Fruit fly (Drosophila melanogaster): Measurements from ENCODE around the gene ACXD.

DNA sequence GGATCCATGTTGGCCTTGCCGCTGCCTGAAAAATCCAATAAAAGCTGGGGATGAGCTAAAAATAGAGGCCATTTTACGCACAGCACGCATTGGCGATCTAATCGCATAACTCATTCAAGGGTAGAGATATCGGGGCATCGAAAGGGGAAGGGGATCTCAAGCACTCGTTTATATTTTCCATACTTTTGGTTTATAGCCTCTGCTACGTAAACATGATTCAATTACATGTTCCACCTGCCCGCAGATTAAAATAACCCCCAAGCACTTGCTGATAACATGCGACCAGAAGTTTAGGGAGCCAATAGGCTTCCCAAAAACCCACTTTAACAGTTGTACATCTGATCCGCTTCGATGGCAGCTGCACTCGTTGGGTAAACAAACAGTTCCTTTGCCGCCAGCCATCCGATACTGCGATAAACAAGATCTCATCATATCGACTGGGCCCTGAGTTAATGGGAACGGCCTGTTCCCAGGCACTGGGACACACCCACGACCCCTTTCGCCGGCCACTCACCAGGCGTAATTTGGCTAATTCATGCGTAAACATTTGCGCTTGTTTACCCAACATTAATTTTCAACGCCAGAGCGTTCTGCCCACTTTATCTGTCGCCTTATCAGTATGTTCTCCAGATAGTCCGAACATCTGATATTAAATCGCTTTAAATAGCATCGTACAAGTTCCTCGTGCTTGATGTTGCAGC lies 16.7 kb downstream of the ACXD start:
- TF ChIP-seq CG3838 (GFP tag; optimal IDR thresholded peaks at IDR 0.05) = no peak
- no peak for TF ChIP-seq Sry-β (GFP tag; optimal IDR thresholded peaks at IDR 0.05)
- TF ChIP-seq pnt (GFP tag; optimal IDR thresholded peaks at IDR 0.05) = no peak
- no peak for TF ChIP-seq Nf-YA (GFP tag; IDR thresholded peaks at IDR 0.05)
- no peak for TF ChIP-seq CG16863 (GFP tag; optimal IDR thresholded peaks at IDR 0.05)
- no peak for TF ChIP-seq CG18619 (GFP tag; optimal IDR thresholded peaks at IDR 0.05)
- no peak for TF ChIP-seq ems (GFP tag; optimal IDR thresholded peaks at IDR 0.05)
- TF ChIP-seq sisA (GFP tag; IDR thresholded peaks at IDR 0.05) = no peak
- TF ChIP-seq shn (GFP tag; optimal IDR thresholded peaks at IDR 0.05) = no peak
- TF ChIP-seq CG2712 (tag; optimal IDR thresholded peaks at IDR 0.05) = no peak
- no peak for TF ChIP-seq Fer2 (tag; optimal IDR thresholded peaks at IDR 0.05)
- TF ChIP-seq unc-4 (GFP tag; IDR thresholded peaks at IDR 0.05; ENCODE audit: partially characterized antibody) = no peak
- TF ChIP-seq CG10147 (GFP tag; optimal IDR thresholded peaks at IDR 0.05) = no peak
- TF ChIP-seq CG2199 (GFP tag; IDR thresholded peaks at IDR 0.05) = no peak
